Fruit fly (Drosophila melanogaster) Kc167 (cell line): ENCODE measurements around the gene SpdS.

Experiments
- Myc ChIP-seq: fragments of >200 bp; optimal IDR thresholded peaks from 2 replicates; lab custom pipeline; 2017; ENCODE audit warnings: missing external identifiers
- Sin3A ChIP-seq: fragments of >200 bp; optimal IDR thresholded peaks from 2 replicates; lab custom pipeline; 2018; ENCODE audit warnings: missing external identifiers
- h ChIP-seq: fragments of >200 bp; optimal IDR thresholded peaks from 3 replicates; lab custom pipeline; 2018; ENCODE audit warnings: missing external identifiers
- insv ChIP-seq: fragments of >200 bp; optimal IDR thresholded peaks from 3 replicates; lab custom pipeline; 2018; ENCODE audit warnings: missing external identifiers
- psq ChIP-seq: fragments of >200 bp; optimal IDR thresholded peaks from 2 replicates; lab custom pipeline; 2017; ENCODE audit warnings: missing external identifiers
- ttk ChIP-seq: sonication (Bioruptor generic); optimal IDR thresholded peaks from 2 replicates; lab custom pipeline; 2017; ENCODE audit warnings: missing external identifiers

The SpdS gene

DNA sequence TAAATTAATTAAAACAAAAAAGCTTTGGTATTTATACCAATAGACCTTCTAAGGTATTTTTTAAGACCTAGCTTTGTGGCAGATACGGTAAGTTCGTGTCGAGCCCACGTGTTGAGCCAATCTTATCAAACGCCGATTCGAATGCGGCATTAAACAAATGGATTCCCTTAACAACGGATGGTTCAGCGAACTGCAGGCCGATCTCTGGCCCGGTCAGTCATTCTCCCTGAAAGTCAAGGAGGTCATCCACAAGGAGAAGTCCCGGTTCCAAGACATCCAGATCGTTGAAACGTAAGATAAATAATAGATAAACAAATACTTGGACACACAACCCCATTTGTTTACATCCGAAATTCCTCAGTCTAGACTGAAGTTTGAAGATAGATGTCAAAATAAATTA is at the start of gene SpdS:
TSS of gene SpdS (plus strand) at position 78 of the 400 bp plus-strand sequence.
- TF ChIP-seq Myc (no peak), ttk (no peak), Sin3A (no peak), h (lab: Kevin White, UChicago) (no peak), psq (no peak), insv (no peak)

DNA sequence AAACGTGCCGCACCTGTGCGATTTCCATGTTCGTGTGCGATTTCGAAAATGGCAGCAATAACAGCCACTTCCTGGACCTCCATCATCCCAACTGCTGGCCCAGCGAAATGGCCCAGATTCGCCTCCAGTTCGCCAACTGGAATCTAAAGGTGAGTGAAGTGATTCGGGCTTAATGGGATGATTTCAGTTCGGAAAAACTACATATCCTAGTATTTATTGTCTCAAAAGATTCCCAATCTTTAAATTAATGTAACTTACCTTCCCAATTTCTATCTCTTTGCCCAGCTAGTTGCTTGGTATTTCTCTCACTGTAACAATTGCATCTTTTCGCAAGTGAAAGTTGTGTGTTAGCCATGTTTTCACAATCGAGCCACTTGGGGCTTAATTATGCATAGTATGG is 49.5 kb upstream of the SpdS start:
- TF ChIP-seq Myc (no peak), insv (no peak), psq (no peak), ttk (no peak), h (lab: Kevin White, UChicago) (no peak), Sin3A (no peak)

DNA sequence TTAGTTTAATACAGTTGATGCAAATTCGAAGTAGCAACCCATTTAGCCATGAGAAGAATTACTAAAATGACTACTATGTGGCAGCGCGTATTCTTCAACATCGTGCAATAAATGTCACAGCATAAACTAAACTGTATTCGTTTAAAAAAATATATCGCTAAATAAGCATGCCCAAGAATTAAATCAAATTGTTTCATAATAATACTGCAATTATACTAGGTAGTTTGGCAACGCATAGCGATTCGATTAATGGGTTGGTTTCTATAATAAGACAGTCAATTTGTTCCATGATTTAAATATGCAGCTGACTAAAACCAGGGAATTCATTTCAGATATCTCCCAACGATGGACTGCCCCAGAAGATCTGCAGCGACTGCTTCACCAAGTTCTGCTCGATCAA is 48.3 kb upstream of the SpdS start, which contains the start of gene CG33654:
TSS of gene CG33654 (minus strand) at position 101 of the 400 bp plus-strand sequence.
- TF ChIP-seq psq = no peak
- TF ChIP-seq h (lab: Kevin White, UChicago) = no peak
- TF ChIP-seq Myc = no peak
- no peak for TF ChIP-seq insv
- no peak for TF ChIP-seq ttk
- no peak for TF ChIP-seq Sin3A

DNA sequence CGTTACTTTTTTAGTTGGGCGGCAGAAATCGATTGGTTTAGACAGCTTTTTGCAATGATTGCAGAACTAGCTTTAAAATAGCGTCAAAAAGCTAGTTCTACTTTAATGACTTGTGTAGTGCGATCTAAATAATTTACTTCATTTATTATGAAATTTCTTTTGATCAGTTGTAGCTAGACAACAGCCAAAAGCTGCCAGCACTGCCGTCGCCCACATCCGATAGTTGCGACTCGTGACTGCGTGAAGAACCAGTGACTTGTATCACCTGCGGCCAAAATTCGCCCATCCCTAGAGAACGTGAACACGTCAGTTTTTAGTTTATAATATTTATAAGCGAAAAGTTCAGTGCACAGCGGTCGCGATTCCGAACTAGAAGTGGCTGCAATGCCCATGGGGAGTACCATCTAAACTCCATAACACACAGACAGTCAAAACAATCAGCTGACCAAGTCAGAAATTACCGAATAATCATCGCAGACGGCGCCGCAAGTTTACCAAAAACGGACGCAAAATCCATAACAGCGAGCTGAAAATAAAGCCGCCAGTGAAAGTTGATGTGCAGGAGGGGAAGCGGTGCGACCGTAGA is 44.7 kb upstream of the SpdS start, which contains the start of gene P58IPK:
TSS of gene P58IPK (plus strand) at position 280 of the 586 bp plus-strand sequence.
- TF ChIP-seq insv = no peak

DNA sequence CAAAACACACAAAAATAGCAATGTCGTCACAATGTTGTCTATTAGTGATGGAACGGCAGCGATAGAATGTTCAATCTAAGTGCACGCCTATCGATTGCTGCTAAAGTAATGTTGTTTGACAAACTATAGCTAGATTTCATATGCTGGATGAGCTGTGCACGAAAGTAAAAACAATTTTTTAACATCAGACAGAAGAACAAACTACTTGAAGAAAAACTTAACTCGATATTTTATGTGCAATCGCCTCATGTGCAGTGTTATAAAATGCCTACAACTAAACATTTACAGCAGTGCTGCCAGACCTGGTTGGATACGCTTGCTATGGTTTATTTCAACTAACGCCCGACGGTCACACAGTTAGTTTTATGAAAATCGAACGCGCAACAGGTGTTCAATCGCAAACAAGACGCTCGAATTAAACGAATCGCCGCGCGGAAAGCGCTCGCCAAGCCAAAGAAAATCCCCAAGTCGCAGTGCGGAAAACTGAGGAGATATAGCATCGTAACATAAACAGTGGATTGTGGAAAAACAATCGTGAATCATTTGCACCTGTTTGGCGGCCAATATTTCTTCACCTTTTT is 40.4 kb upstream of the SpdS start, which contains the start of the genes bocks and CG8312:
TSS of gene bocks (minus strand) at position 51 of the 581 bp plus-strand sequence.
TSS of gene CG8312 (plus strand) at position 358 of the 581 bp plus-strand sequence.
- TF ChIP-seq ttk (no peak), insv (no peak), Sin3A (no peak), psq (no peak), Myc (no peak), h (lab: Kevin White, UChicago) (no peak)

DNA sequence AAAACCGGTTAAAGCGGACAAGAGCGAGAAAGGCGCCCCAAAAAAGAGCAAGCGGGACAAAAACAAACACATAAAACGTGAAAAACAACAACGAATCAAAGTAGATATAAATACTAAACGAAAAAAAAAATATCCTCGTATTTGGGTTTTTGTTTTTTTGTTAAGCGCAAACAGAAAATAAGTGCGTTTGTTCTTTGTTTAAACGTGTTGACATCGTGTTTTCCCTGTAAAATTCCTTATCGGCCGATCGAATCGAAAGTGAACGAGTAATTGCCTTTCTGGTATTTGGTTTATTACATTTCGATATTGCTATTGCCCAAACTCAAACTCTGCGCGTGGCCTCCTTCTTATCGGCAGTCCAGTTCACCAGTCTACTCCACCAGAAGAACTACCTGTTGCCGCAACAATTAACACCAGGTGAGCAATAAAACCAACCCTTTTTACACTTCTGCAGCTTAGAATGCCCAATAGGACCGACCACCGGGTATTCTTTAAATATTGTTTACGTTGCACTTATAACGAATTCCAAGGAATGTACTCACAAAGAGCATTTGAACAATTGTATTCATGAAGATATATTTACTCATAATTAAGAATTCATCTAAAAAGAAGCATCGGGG is 39.6 kb upstream of the SpdS start:
- no peak for TF ChIP-seq h (lab: Kevin White, UChicago)
- no peak for TF ChIP-seq insv
- no peak for TF ChIP-seq ttk
- TF ChIP-seq psq = no peak
- TF ChIP-seq Sin3A = no peak

DNA sequence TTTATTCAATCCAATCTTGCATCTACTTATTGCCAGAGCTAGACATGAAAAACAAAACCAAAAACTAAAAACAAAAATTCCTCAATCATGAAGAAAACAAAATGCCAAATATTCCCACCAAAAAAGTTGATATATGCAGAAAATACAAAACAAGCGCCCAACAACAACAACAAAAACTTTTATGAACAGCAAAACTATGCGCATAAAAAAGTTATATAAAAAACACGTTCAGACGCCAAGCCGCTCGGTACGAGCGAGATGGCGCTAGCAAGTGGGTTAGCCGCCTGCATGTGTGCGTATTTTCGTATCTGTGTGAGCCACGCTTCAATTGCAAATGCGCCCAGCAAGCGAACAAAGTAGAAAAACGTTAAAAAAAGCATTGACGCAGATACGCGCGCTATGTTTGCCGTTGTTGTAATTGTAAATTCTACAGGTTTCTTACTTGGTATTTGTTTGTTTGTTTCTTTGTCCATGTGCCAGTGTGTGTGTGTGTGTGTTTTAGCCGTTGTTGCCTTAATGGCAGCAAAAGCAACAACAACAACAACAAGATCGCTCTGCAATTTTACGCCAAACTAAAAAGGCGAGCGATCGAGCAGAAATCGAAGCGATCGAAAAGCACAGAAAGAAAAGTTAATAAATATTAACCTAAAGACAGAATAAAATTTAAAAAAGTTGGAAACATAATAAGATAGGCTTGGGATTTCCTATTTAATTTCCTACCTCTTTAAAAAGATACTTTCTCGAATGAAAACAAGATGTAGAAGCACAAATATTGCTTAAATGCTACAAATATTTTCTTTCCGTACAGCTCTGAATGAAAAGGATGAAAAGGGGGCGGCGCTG is 37.8 kb upstream of the SpdS start:
- TF ChIP-seq Sin3A = no peak
- no peak for TF ChIP-seq h (lab: Kevin White, UChicago)
- no peak for TF ChIP-seq Myc
- TF ChIP-seq psq = no peak
- TF ChIP-seq insv = no peak
- no peak for TF ChIP-seq ttk

DNA sequence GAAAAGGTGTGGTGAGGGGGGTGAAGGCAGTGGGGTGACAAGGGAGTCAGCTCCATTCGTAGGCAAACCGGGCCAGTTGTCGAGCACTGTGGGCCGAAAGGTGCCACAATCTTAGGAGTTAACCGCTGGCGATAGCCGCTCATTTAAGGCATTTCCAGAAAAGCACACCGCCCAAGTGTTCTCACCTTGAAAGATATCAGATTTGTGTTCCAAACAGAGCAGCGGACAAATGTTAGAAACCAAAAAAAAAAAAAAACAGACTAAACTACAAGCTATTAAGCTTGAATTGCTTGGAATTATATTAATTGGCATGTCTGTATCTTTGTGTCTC is 37.2 kb upstream of the SpdS start:
- no peak for TF ChIP-seq h (lab: Kevin White, UChicago)
- no peak for TF ChIP-seq Myc
- no peak for TF ChIP-seq ttk
- no peak for TF ChIP-seq insv
- TF ChIP-seq Sin3A = no peak
- no peak for TF ChIP-seq psq

DNA sequence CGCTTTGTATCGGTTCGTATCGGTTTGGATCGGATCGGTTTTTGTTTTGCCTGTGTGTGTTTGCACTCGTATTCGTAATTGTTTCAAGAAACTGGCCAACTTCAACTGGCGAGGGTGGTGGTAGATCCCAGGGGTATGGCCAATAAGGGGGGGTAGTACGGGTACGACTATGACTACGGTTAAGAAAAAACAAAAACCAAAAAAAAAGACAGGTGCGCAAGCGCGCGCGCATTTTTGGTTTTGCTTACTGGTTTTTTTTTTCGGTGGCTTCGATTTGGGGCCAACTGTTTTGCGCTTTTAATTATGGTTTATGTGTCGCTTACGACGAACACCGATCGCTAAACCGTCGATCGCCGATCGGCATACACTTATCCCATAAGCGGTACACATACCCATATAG is 36.6 kb upstream of the SpdS start:
- TF ChIP-seq insv (no peak), Sin3A (no peak), ttk (no peak), h (lab: Kevin White, UChicago) (no peak), psq (no peak), Myc (no peak)

DNA sequence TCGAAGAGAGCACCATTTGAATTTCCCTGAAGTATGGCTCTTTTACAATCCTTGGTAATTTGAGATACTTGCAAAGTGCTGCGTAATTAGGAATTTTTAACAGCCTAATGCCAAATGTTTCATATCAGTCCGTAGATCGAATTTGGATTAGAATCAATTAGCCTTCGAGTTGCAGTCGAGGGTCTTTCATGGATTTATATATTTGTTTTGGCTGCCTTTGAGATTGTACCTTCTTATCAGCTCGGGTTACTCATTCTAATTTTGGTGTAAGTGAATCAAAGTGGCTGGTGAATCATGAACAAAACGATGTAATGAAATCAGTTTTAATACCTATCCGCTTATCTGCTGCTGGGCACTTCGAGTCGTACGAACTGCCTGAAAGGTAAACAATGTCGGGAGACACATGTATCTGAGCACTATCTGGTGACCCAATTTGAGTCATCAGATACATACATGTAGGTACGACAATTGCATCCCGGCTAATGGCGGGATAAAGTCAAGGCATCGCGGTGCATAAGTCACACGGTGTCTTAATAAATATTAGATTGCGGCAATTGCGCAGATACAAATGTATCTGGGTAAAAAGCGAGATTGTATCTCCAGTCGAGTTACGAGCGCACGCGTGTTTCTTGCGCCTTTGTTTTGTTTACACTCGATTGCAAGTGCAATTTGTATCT is 35.6 kb upstream of the SpdS start:
- no peak for TF ChIP-seq psq
- TF ChIP-seq Myc = no peak
- no peak for TF ChIP-seq ttk
- no peak for TF ChIP-seq insv
- TF ChIP-seq Sin3A = no peak
- no peak for TF ChIP-seq h (lab: Kevin White, UChicago)

DNA sequence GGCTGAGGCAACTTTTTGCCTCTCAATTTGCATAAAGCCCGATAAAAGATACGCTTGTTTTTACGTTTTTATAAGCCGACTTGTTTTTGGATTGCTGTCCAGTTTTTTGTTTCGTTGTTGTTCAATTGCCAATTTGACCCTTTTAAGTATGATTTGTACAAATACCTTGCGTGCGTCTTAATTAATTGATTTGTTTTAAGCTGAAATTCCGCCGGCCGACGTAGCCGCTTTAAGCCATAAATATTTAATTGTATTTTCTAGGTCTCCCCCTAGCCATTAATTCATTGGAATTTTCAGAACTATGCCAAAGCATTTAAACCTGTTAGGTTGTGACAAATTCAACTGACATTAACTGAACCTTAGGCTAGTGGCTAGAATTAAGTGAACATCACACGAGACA is 34.8 kb upstream of the SpdS start:
- TF ChIP-seq ttk (no peak), insv (no peak), psq (no peak), Sin3A (no peak), Myc (no peak), h (lab: Kevin White, UChicago) (no peak)

DNA sequence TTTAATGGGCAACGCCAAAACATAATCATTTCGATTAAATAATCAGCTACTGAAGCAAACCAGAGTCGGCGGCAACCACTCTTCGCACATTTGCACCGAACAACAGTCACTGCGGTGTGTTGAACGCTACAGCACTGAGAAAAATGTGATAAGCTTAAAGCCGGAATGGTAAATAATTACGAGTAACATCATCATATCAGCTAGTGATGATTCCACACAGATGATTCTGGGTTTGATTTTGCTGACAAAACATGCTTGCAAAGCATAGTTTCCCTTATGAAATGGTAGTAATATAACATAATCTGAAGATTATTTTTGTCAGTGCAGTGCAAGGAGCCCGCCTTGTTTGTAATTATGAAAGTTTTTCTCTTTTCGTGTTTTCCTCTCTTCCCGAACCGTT is 33.3 kb upstream of the SpdS start:
- TF ChIP-seq ttk (no peak), psq (no peak), h (lab: Kevin White, UChicago) (no peak), Sin3A (no peak), Myc (no peak), insv (no peak)

DNA sequence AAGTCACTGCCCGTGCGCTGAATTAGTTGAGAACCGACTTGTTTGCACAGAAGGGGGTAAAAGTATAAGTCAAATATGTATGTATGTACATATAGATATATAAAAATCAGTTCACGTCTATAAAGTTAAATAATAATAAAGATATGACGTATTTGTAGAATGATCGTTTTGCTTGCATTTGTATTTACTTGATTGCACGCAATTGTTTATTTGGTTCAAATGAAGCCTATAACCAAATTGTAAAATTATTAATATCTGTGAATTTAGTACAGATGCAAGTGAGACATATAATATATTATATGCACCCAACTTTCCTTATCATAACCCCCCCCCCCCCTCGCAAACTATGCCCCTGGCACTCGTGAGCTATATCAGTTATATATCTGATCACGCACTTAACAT is 30.9 kb upstream of the SpdS start:
- TF ChIP-seq Sin3A (no peak), insv (no peak), ttk (no peak), h (lab: Kevin White, UChicago) (no peak), Myc (no peak)
